Worm (Caenorhabditis elegans): ENCODE results near the gene W05B2.2.

ce11 chrIII:10923539-10923938, 43.4 kb downstream of the W05B2.2 start:
- TF ChIP-seq mdl-1 (tag; optimal IDR thresholded peaks at IDR 0.05) (no peak), sup-37 (GFP tag; optimal IDR thresholded peaks at IDR 0.05) (no peak), ztf-11 (tag; optimal IDR thresholded peaks at IDR 0.05) (no peak), nhr-11 (tag; optimal IDR thresholded peaks at IDR 0.05) (no peak), ceh-82 (tag; optimal IDR thresholded peaks at IDR 0.05) (no peak), aha-1 (tag; optimal IDR thresholded peaks at IDR 0.05) (no peak), pag-3 (tag; optimal IDR thresholded peaks at IDR 0.05; ENCODE audit: borderline replicate concordance, insufficient read depth) (no peak), isw-1 (GFP tag; IDR thresholded peaks at IDR 0.05) (no peak), nhr-85 (tag) (no peak), zag-1 (tag; optimal IDR thresholded peaks at IDR 0.05) (no peak), lin-13 (GFP tag; optimal IDR thresholded peaks at IDR 0.05) (no peak)
